Fruit fly (Drosophila melanogaster) whole organism, prepupa: ENCODE results near the gene CG31636.

Experiments used
- Blimp-1 ChIP-seq: fragments of 200-800 bp; sonication (Bioruptor generic); optimal IDR thresholded peaks from 3 replicates; lab custom pipeline; 2017; ENCODE audit warnings: missing biosample characterization, missing genetic modification characterization, mild to moderate bottlenecking, moderate library complexity, missing genetic modification reagents
- CG10631 ChIP-seq: fragments of 200-800 bp; sonication (Bioruptor generic); optimal IDR thresholded peaks from 2 replicates; lab custom pipeline; 2016; ENCODE audit warnings: missing biosample characterization, missing genetic modification characterization
- CG10669 ChIP-seq: fragments of 200-800 bp; sonication (Bioruptor generic); optimal IDR thresholded peaks from 3 replicates; lab custom pipeline; 2018; ENCODE audit warnings: missing biosample characterization, mild to moderate bottlenecking, missing genetic modification characterization, moderate library complexity
- CG11294 ChIP-seq: fragments of 200-800 bp; sonication (Bioruptor generic); IDR thresholded peaks from 2 replicates; pipeline ENCODE4 v1.3.6; 2022; ENCODE audit warnings: missing biosample characterization, missing genetic modification characterization
- CG15336 ChIP-seq: fragments of 200-800 bp; sonication (Bioruptor generic); IDR thresholded peaks from 2 replicates; pipeline ENCODE4 v1.3.6; 2022; ENCODE audit warnings: missing biosample characterization, missing genetic modification characterization
- CG3032 ChIP-seq: fragments of 200-800 bp; optimal IDR thresholded peaks from 2 replicates; lab custom pipeline; 2019; ENCODE audit warnings: missing biosample characterization, mild to moderate bottlenecking, missing genetic modification characterization, moderate library complexity
- CG31627 ChIP-seq: fragments of 200-800 bp; sonication (Bioruptor generic); optimal IDR thresholded peaks from 3 replicates; lab custom pipeline; 2016; ENCODE audit warnings: missing biosample characterization, missing genetic modification characterization
- CG32006 ChIP-seq: fragments of 200-800 bp; sonication (Bioruptor generic); optimal IDR thresholded peaks from 3 replicates; lab custom pipeline; 2017; ENCODE audit warnings: missing biosample characterization, mild to moderate bottlenecking, missing genetic modification characterization
- CG34406 ChIP-seq: fragments of 200-800 bp; sonication (Bioruptor generic); optimal IDR thresholded peaks from 3 replicates; lab custom pipeline; 2016; ENCODE audit warnings: missing biosample characterization, missing genetic modification characterization
- CG3919 ChIP-seq: fragments of 200-800 bp; sonication (Bioruptor generic); optimal IDR thresholded peaks from 3 replicates; lab custom pipeline; 2016; ENCODE audit warnings: missing biosample characterization, missing genetic modification characterization
- CG4318 ChIP-seq: fragments of 200-800 bp; sonication (Bioruptor generic); optimal IDR thresholded peaks from 3 replicates; lab custom pipeline; 2017; ENCODE audit warnings: missing biosample characterization, mild to moderate bottlenecking, missing genetic modification characterization
- CG6163 ChIP-seq: fragments of 200-800 bp; sonication (Bioruptor generic); IDR thresholded peaks from 3 replicates; pipeline ENCODE4 v1.3.6; 2022; ENCODE audit warnings: missing biosample characterization, missing genetic modification characterization
- CG6792 ChIP-seq: fragments of 200-800 bp; sonication (Bioruptor generic); optimal IDR thresholded peaks from 3 replicates; lab custom pipeline; 2016; ENCODE audit warnings: missing biosample characterization, missing genetic modification characterization
- CG6854 ChIP-seq: fragments of 200-800 bp; sonication (Bioruptor generic); optimal IDR thresholded peaks from 2 replicates; lab custom pipeline; 2017; ENCODE audit warnings: missing biosample characterization, mild to moderate bottlenecking, missing genetic modification characterization
- CG7368 ChIP-seq: fragments of 200-800 bp; sonication (Bioruptor generic); optimal IDR thresholded peaks from 3 replicates; lab custom pipeline; 2016; ENCODE audit warnings: missing biosample characterization, missing genetic modification characterization
- CG8319 ChIP-seq: fragments of 200-800 bp; sonication (Bioruptor generic); optimal IDR thresholded peaks from 3 replicates; lab custom pipeline; 2016; ENCODE audit warnings: missing biosample characterization, missing genetic modification characterization
- CG8632 ChIP-seq: fragments of 200-800 bp; sonication (Bioruptor generic); optimal IDR thresholded peaks from 3 replicates; lab custom pipeline; 2016; ENCODE audit warnings: missing biosample characterization, missing genetic modification characterization
- CG9139 ChIP-seq: fragments of 200-800 bp; sonication (Bioruptor generic); optimal IDR thresholded peaks from 3 replicates; lab custom pipeline; 2017; ENCODE audit warnings: missing biosample characterization, mild to moderate bottlenecking, missing genetic modification characterization
- Eip75B ChIP-seq: fragments of 200-800 bp; sonication (Bioruptor generic); optimal IDR thresholded peaks from 3 replicates; lab custom pipeline; 2016; ENCODE audit warnings: missing biosample characterization, missing genetic modification characterization
- Eip93F ChIP-seq: fragments of 200-800 bp; sonication (Bioruptor generic); optimal IDR thresholded peaks from 2 replicates; lab custom pipeline; 2016; ENCODE audit warnings: missing biosample characterization, mild to moderate bottlenecking, missing genetic modification characterization
- Ets21C ChIP-seq: fragments of 200-800 bp; sonication (Bioruptor generic); optimal IDR thresholded peaks from 3 replicates; lab custom pipeline; 2016; ENCODE audit warnings: missing biosample characterization, missing genetic modification characterization
- Gug ChIP-seq: fragments of 200-800 bp; sonication (Bioruptor generic); IDR thresholded peaks from 2 replicates; pipeline ENCODE4 v1.3.6; 2022; ENCODE audit warnings: missing biosample characterization, missing genetic modification characterization
- Hr38 ChIP-seq: sonication (Bioruptor generic); optimal IDR thresholded peaks from 2 replicates; lab custom pipeline; 2016; ENCODE audit warnings: missing biosample characterization, missing genetic modification characterization
- Hr39 ChIP-seq: fragments of 200-800 bp; sonication (Bioruptor generic); optimal IDR thresholded peaks from 2 replicates; lab custom pipeline; 2016; ENCODE audit warnings: missing biosample characterization, missing genetic modification characterization
- Met ChIP-seq: fragments of 200-800 bp; sonication (Bioruptor generic); optimal IDR thresholded peaks from 3 replicates; lab custom pipeline; 2016; ENCODE audit warnings: missing biosample characterization, missing genetic modification characterization
- OdsH ChIP-seq: fragments of 200-800 bp; sonication (Bioruptor generic); optimal IDR thresholded peaks from 3 replicates; lab custom pipeline; 2016; ENCODE audit warnings: missing biosample characterization, missing genetic modification characterization
- Smox ChIP-seq: fragments of 200-800 bp; sonication (Bioruptor generic); optimal IDR thresholded peaks from 3 replicates; lab custom pipeline; 2016; ENCODE audit warnings: missing biosample characterization, missing genetic modification characterization
- Sox102F ChIP-seq: fragments of 200-800 bp; sonication (Bioruptor generic); optimal IDR thresholded peaks from 2 replicates; lab custom pipeline; 2016; ENCODE audit warnings: missing biosample characterization, mild to moderate bottlenecking, missing genetic modification characterization
- Sox14 ChIP-seq: fragments of 200-800 bp; sonication (Bioruptor generic); optimal IDR thresholded peaks from 3 replicates; lab custom pipeline; 2016; ENCODE audit warnings: missing biosample characterization, missing genetic modification characterization
- Sox15 ChIP-seq: fragments of 200-800 bp; sonication (Bioruptor generic); optimal IDR thresholded peaks from 3 replicates; lab custom pipeline; 2016; ENCODE audit warnings: missing biosample characterization, missing genetic modification characterization
- achi ChIP-seq: fragments of 200-800 bp; sonication (Bioruptor generic); optimal IDR thresholded peaks from 3 replicates; lab custom pipeline; 2016; ENCODE audit warnings: missing biosample characterization, missing genetic modification characterization
- acj6 ChIP-seq: fragments of 200-800 bp; sonication (Bioruptor generic); optimal IDR thresholded peaks from 3 replicates; lab custom pipeline; 2016; ENCODE audit warnings: missing biosample characterization, missing genetic modification characterization
- cyc ChIP-seq: fragments of 200-800 bp; sonication (Bioruptor generic); optimal IDR thresholded peaks from 3 replicates; lab custom pipeline; 2016; ENCODE audit warnings: missing biosample characterization, missing genetic modification characterization
- dac ChIP-seq: fragments of 200-800 bp; sonication (Bioruptor generic); optimal IDR thresholded peaks from 2 replicates; lab custom pipeline; 2017; ENCODE audit warnings: missing biosample characterization, mild to moderate bottlenecking, missing genetic modification characterization
- eg ChIP-seq: fragments of 200-800 bp; sonication (Bioruptor generic); IDR thresholded peaks from 3 replicates; pipeline ENCODE4 v1.3.6; 2022; ENCODE audit warnings: missing biosample characterization, missing genetic modification characterization
- esn ChIP-seq: fragments of 200-800 bp; sonication (Bioruptor generic); optimal IDR thresholded peaks from 2 replicates; lab custom pipeline; 2016; ENCODE audit warnings: missing biosample characterization, mild to moderate bottlenecking, missing genetic modification characterization, moderate library complexity
- fd85E ChIP-seq: fragments of 200-800 bp; sonication (Bioruptor generic); optimal IDR thresholded peaks from 3 replicates; lab custom pipeline; 2016; ENCODE audit warnings: missing biosample characterization, missing genetic modification characterization
- fkh ChIP-seq: fragments of 200-800 bp; sonication (Bioruptor generic); optimal IDR thresholded peaks from 3 replicates; lab custom pipeline; 2017; ENCODE audit warnings: missing biosample characterization, mild to moderate bottlenecking, missing genetic modification characterization, moderate library complexity
- net ChIP-seq: fragments of 200-800 bp; sonication (Bioruptor generic); optimal IDR thresholded peaks from 3 replicates; lab custom pipeline; 2016; ENCODE audit warnings: missing biosample characterization, missing genetic modification characterization
- pdm3 ChIP-seq: fragments of 200-800 bp; sonication (Bioruptor generic); optimal IDR thresholded peaks from 3 replicates; lab custom pipeline; 2016; ENCODE audit warnings: missing biosample characterization, missing genetic modification characterization
- salr ChIP-seq, 2 experiments: fragments of 200-800 bp; sonication (Bioruptor generic); optimal IDR thresholded peaks; 3 replicates each; lab custom pipeline; 2016 to 2018; ENCODE audit warnings: missing biosample characterization in 2 of 2, missing genetic modification characterization in 2 of 2, mild to moderate bottlenecking in 1 of 2
- spab ChIP-seq: fragments of 200-800 bp; sonication (Bioruptor generic); optimal IDR thresholded peaks from 2 replicates; lab custom pipeline; 2017; ENCODE audit warnings: missing biosample characterization, mild to moderate bottlenecking, missing genetic modification characterization, missing genetic modification reagents
- ss ChIP-seq, 2 experiments: fragments of 200-800 bp; sonication (Bioruptor generic); optimal IDR thresholded peaks; 2 replicates in 1 of 2; 3 replicates in 1 of 2; lab custom pipeline; 2017 to 2018; ENCODE audit warnings: mild to moderate bottlenecking in 2 of 2, missing biosample characterization in 2 of 2, missing genetic modification characterization in 2 of 2, moderate library complexity in 1 of 2
- topi ChIP-seq: fragments of 200-800 bp; sonication (Bioruptor generic); optimal IDR thresholded peaks from 3 replicates; lab custom pipeline; 2016; ENCODE audit warnings: missing biosample characterization, missing genetic modification characterization

The CG31636 gene

DNA sequence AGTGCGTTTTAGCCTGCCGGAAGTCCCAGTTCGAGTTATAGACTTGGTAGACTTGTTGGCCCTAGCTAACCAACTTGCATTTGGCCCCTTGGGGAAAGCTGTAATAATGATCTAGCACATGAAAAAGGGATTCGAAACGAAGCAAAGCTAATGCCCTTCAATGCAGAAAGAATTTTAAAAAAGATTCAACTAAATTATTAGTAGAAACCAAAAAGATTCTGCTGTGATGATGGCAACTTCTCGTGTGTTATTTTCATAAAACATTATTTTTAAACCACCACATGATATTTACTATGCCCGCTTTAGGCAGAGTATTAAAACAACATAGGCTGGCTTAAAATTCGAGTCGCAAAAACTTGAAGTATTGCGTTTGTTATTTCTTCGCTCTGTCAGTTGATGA lies 34.1 kb upstream of the CG31636 start (continued):
- TF ChIP-seq Hr39 (GFP tag; lab: Kevin White, UChicago), result peak; percentile 15
- no peak for TF ChIP-seq Sox102F (GFP tag; lab: Kevin White, UChicago)
- TF ChIP-seq cyc (GFP tag; lab: Kevin White, UChicago), result no peak
- TF ChIP-seq CG31627 (GFP tag; lab: Kevin White, UChicago), result no peak
- TF ChIP-seq CG6163, result peak; percentile 52; the same call in 2 of the 3 replicates
- no peak for TF ChIP-seq ss (GFP tag; optimal IDR thresholded peaks at IDR 0.05; lab: Kevin White, UChicago)
- no peak for TF ChIP-seq Eip93F
- peak; percentile 20 for TF ChIP-seq acj6 (GFP tag; lab: Kevin White, UChicago)
- TF ChIP-seq OdsH (GFP tag; lab: Kevin White, UChicago), result peak; percentile 22
- TF ChIP-seq CG11294 (GFP tag; lab: Robert Waterston, UW), result no peak
- no peak for TF ChIP-seq CG8632 (GFP tag; lab: Kevin White, UChicago)
- TF ChIP-seq Sox15, result no peak
- TF ChIP-seq Blimp-1 (GFP tag; lab: Kevin White, UChicago), result no peak
- TF ChIP-seq Met (GFP tag; lab: Kevin White, UChicago), result no peak
- TF ChIP-seq pdm3 (GFP tag; lab: Kevin White, UChicago), result peak; percentile 27
- no peak for TF ChIP-seq eg (GFP tag; lab: Robert Waterston, UW)
- TF ChIP-seq Gug (GFP tag; lab: Robert Waterston, UW), result no peak
- TF ChIP-seq CG34406 (GFP tag; lab: Kevin White, UChicago), result no peak
- peak; percentile 14 for TF ChIP-seq CG3919 (GFP tag; lab: Kevin White, UChicago)
- TF ChIP-seq achi, result no peak
- no peak for TF ChIP-seq dac (GFP tag; lab: Kevin White, UChicago)
- peak; percentile 36 for TF ChIP-seq CG10631 (GFP tag; lab: Kevin White, UChicago)
- no peak for TF ChIP-seq spab (GFP tag; lab: Kevin White, UChicago)
- no peak for TF ChIP-seq Ets21C (GFP tag; lab: Kevin White, UChicago)
- TF ChIP-seq fd85E (GFP tag; lab: Kevin White, UChicago), result no peak
- peak; percentile 39; the same call in 1 of the 2 replicates for TF ChIP-seq CG15336 (GFP tag; lab: Robert Waterston, UW)
- peak; percentile 9 for TF ChIP-seq Eip75B (GFP tag; lab: Kevin White, UChicago)
- no peak for TF ChIP-seq CG3032 (tag; lab: Kevin White, UChicago)

dm6 chr2L:6686612-6687011 lies 28.7 kb upstream of the CG31636 start, which contains the start of gene CG11327:
TSS of gene CG11327 (minus strand) at chr2L:6686712.
- TF ChIP-seq eg (GFP tag; lab: Robert Waterston, UW), result no peak
- TF ChIP-seq CG3919 (GFP tag; lab: Kevin White, UChicago), result no peak
- TF ChIP-seq Hr38 (GFP tag; lab: Kevin White, UChicago), result no peak
- TF ChIP-seq OdsH (GFP tag; lab: Kevin White, UChicago), result no peak
- TF ChIP-seq salr (GFP tag; optimal IDR thresholded peaks at IDR 0.05; lab: Kevin White, UChicago), result no peak
- TF ChIP-seq cyc (GFP tag; lab: Kevin White, UChicago), result no peak
- TF ChIP-seq Sox102F (GFP tag; lab: Kevin White, UChicago), result no peak
- no peak for TF ChIP-seq CG9139
- TF ChIP-seq CG15336 (GFP tag; lab: Robert Waterston, UW), result no peak
- TF ChIP-seq acj6 (GFP tag; lab: Kevin White, UChicago), result no peak
- TF ChIP-seq CG7368, result no peak
- TF ChIP-seq CG8319, result no peak
- no peak for TF ChIP-seq CG32006
- no peak for TF ChIP-seq CG3032 (tag; lab: Kevin White, UChicago)
- no peak for TF ChIP-seq CG10631 (GFP tag; lab: Kevin White, UChicago)
- TF ChIP-seq CG11294 (GFP tag; lab: Robert Waterston, UW), result no peak
- no peak for TF ChIP-seq fd85E (GFP tag; lab: Kevin White, UChicago)
- no peak for TF ChIP-seq Sox14

- TF ChIP-seq CG31627 (GFP tag; lab: Kevin White, UChicago) (peak; percentile 85), Blimp-1 (GFP tag; lab: Kevin White, UChicago) (peak; percentile 42), CG6792 (GFP tag; lab: Kevin White, UChicago) (peak; percentile 79), CG10669 (GFP tag; lab: Kevin White, UChicago) (no peak), CG6163 (peak; percentile 80; the same call in 2 of the 3 replicates), topi (GFP tag; lab: Kevin White, UChicago) (peak; percentile 81), Sox15 (peak; percentile 71), Sox14 (peak; percentile 84), eg (GFP tag; lab: Robert Waterston, UW) (peak; percentile 80), CG4318 (GFP tag; lab: Kevin White, UChicago) (no peak), CG6854 (GFP tag; lab: Kevin White, UChicago) (peak; percentile 9), fkh (peak; percentile 45), Smox (GFP tag; lab: Kevin White, UChicago) (no peak), Met (GFP tag; lab: Kevin White, UChicago) (peak; percentile 27), pdm3 (GFP tag; lab: Kevin White, UChicago) (peak; percentile 32), CG3032 (tag; lab: Kevin White, UChicago) (peak; percentile 71), net (GFP tag; lab: Kevin White, UChicago) (no peak), CG34406 (GFP tag; lab: Kevin White, UChicago) (peak; percentile 81), esn (peak; percentile 89)
These were observed 26.3 kb upstream of the CG31636 start, which contains the start of gene Nhe3 for dm6 chr2L:6683992-6684882. TSS of gene Nhe3 (minus strand) at chr2L:6684364.
